Worm (Caenorhabditis elegans) whole organism, L4 larva: Measurements from ENCODE around the gene str-155.

Experiments used
- D1046.2 ChIP-seq: fragments of 200-800 bp; sonication (Bioruptor generic); IDR thresholded peaks from 2 replicates; pipeline ENCODE4 v1.3.6; 2022; ENCODE audit warnings: missing genetic modification characterization, missing compliant biosample characterization
- F10B5.3 ChIP-seq: sonication (generic microtip); optimal IDR thresholded peaks from 2 replicates; lab custom pipeline; 2016; ENCODE audit warnings: mild to moderate bottlenecking, missing genetic modification characterization, missing compliant biosample characterization
- F49E8.2 ChIP-seq: sonication (generic microtip); optimal IDR thresholded peaks from 2 replicates; lab custom pipeline; 2016; ENCODE audit warnings: missing compliant biosample characterization, mild to moderate bottlenecking, missing genetic modification characterization, borderline replicate concordance
- R02D3.7 ChIP-seq: fragments of 150-350 bp; sonication (generic microtip); optimal IDR thresholded peaks from 3 replicates; lab custom pipeline; 2014; ENCODE audit warnings: missing biosample characterization, missing genetic modification characterization
- T20F7.1 ChIP-seq: fragments of 200-800 bp; sonication (Bioruptor generic); optimal IDR thresholded peaks from 2 replicates; lab custom pipeline; 2018; ENCODE audit warnings: mild to moderate bottlenecking, missing genetic modification characterization, missing compliant biosample characterization
- T26A8.4 ChIP-seq: fragments of 200-800 bp; sonication (Bioruptor generic); IDR thresholded peaks from 2 replicates; pipeline ENCODE4 v1.3.6; 2022; ENCODE audit warnings: missing genetic modification characterization, missing compliant biosample characterization
- Y105C5A.15 ChIP-seq: fragments of 200-800 bp; sonication (Bioruptor generic); IDR thresholded peaks from 2 replicates; pipeline ENCODE4 v1.3.6; 2022; ENCODE audit warnings: missing genetic modification characterization, missing compliant biosample characterization
- Y48G9A.11 ChIP-seq: fragments of 200-800 bp; sonication (Bioruptor generic); IDR thresholded peaks from 2 replicates; pipeline ENCODE4 v1.3.6; 2022; ENCODE audit warnings: missing genetic modification reagents, missing genetic modification characterization, missing compliant biosample characterization
- Y75B8A.6 ChIP-seq: fragments of 200-800 bp; sonication (Bioruptor generic); IDR thresholded peaks from 2 replicates; pipeline ENCODE4 v1.3.6; 2022; ENCODE audit warnings: missing genetic modification reagents, missing genetic modification characterization, missing compliant biosample characterization
- aha-1 ChIP-seq: fragments of 150-350 bp; peaks from one replicate; lab custom pipeline; 2014; ENCODE audit warnings: missing biosample characterization, missing genetic modification characterization
- ama-1 ChIP-seq: fragments of 150-350 bp; optimal IDR thresholded peaks from 2 replicates; lab custom pipeline; 2014; ENCODE audit warnings: inconsistent platforms, mixed read lengths
- arid-1 ChIP-seq: fragments of 200-800 bp; sonication (Bioruptor generic); conservative IDR thresholded peaks from 2 replicates; pipeline ENCODE4 v1.3.6; 2022; ENCODE audit warnings: missing genetic modification reagents, missing genetic modification characterization, missing compliant biosample characterization
- ceh-28 ChIP-seq: fragments of 150-350 bp; optimal IDR thresholded peaks from 2 replicates; lab custom pipeline; 2014; ENCODE audit warnings: missing biosample characterization, missing genetic modification reagents, missing genetic modification characterization
- ceh-44 ChIP-seq: fragments of 200-800 bp; sonication (Bioruptor generic); IDR thresholded peaks from 2 replicates; pipeline ENCODE4 v1.3.6; 2022; ENCODE audit warnings: missing genetic modification reagents, missing genetic modification characterization, missing compliant biosample characterization
- ceh-62 ChIP-seq: sonication (generic microtip); optimal IDR thresholded peaks from 2 replicates; lab custom pipeline; 2017; ENCODE audit warnings: missing biosample characterization, missing genetic modification characterization
- ceh-82 ChIP-seq: sonication (generic microtip); optimal IDR thresholded peaks from 2 replicates; lab custom pipeline; 2017; ENCODE audit warnings: missing biosample characterization, missing genetic modification characterization
- ctbp-1 ChIP-seq: fragments of 200-800 bp; sonication (Bioruptor generic); IDR thresholded peaks from 2 replicates; pipeline ENCODE4 v1.3.6; 2022; ENCODE audit warnings: missing genetic modification reagents, missing genetic modification characterization, missing compliant biosample characterization
- daf-16 ChIP-seq, 3 experiments: sonication (generic microtip); optimal IDR thresholded peaks; 2 replicates each; lab custom pipeline; 2016 to 2017; ENCODE audit warnings: missing genetic modification characterization in 3 of 3, missing genetic modification reagents in 3 of 3, mild to moderate bottlenecking in 2 of 3, missing compliant biosample characterization in 2 of 3, missing biosample characterization in 1 of 3, moderate library complexity in 1 of 3
- dmd-8 ChIP-seq: fragments of 200-800 bp; sonication (Bioruptor generic); IDR thresholded peaks from 2 replicates; pipeline ENCODE4 v1.3.6; 2022; ENCODE audit warnings: missing genetic modification characterization, missing compliant biosample characterization
- duxl-1 ChIP-seq: sonication (generic microtip); optimal IDR thresholded peaks from 2 replicates; lab custom pipeline; 2016; ENCODE audit warnings: mild to moderate bottlenecking, missing genetic modification characterization, moderate library complexity, missing compliant biosample characterization; ENCODE audit not compliant: poor library complexity
- hlh-11 ChIP-seq: fragments of 200-800 bp; sonication (Bioruptor generic); optimal IDR thresholded peaks from 2 replicates; lab custom pipeline; 2018; ENCODE audit warnings: mild to moderate bottlenecking, missing genetic modification characterization, missing compliant biosample characterization
- hmg-1.1 ChIP-seq: fragments of 200-800 bp; sonication (Bioruptor generic); IDR thresholded peaks from 2 replicates; pipeline ENCODE4 v1.3.6; 2022; ENCODE audit warnings: missing genetic modification reagents, missing genetic modification characterization, missing compliant biosample characterization
- lin-13 ChIP-seq: fragments of 150-350 bp; optimal IDR thresholded peaks from 2 replicates; lab custom pipeline; 2014; ENCODE audit warnings: missing biosample characterization, missing genetic modification reagents, missing genetic modification characterization
- lin-15B ChIP-seq: fragments of 150-350 bp; sonication (generic microtip); optimal IDR thresholded peaks from 3 replicates; lab custom pipeline; 2014; ENCODE audit warnings: missing biosample characterization, missing genetic modification characterization
- lir-3 ChIP-seq: sonication (generic microtip); optimal IDR thresholded peaks from 2 replicates; lab custom pipeline; 2016; ENCODE audit warnings: mild to moderate bottlenecking, missing genetic modification characterization, missing compliant biosample characterization
- mdt-29 ChIP-seq: fragments of 200-800 bp; sonication (Bioruptor generic); IDR thresholded peaks from 2 replicates; pipeline ENCODE4 v1.3.6; 2022; ENCODE audit warnings: missing genetic modification reagents, missing genetic modification characterization, missing compliant biosample characterization
- mxl-3 ChIP-seq: fragments of 200-800 bp; sonication (Bioruptor generic); optimal IDR thresholded peaks from 2 replicates; lab custom pipeline; 2018; ENCODE audit warnings: mild to moderate bottlenecking, missing genetic modification characterization, missing compliant biosample characterization
- nhr-10 ChIP-seq: fragments of 150-350 bp; optimal IDR thresholded peaks from 2 replicates; lab custom pipeline; 2014; ENCODE audit warnings: missing biosample characterization, missing genetic modification characterization
- nhr-102 ChIP-seq: sonication (generic microtip); optimal IDR thresholded peaks from 2 replicates; lab custom pipeline; 2016; ENCODE audit warnings: mild to moderate bottlenecking, missing genetic modification characterization, moderate library complexity, missing compliant biosample characterization
- nhr-28 ChIP-seq: fragments of 150-350 bp; optimal IDR thresholded peaks from 2 replicates; lab custom pipeline; 2014; ENCODE audit warnings: missing biosample characterization, missing genetic modification characterization
- nhr-41 ChIP-seq: fragments of 200-800 bp; sonication (Bioruptor generic); IDR thresholded peaks from 2 replicates; pipeline ENCODE4 v1.3.6; 2022; ENCODE audit warnings: missing genetic modification reagents, missing genetic modification characterization, missing compliant biosample characterization
- nhr-48 ChIP-seq: sonication (generic microtip); optimal IDR thresholded peaks from 2 replicates; lab custom pipeline; 2016; ENCODE audit warnings: mild to moderate bottlenecking, missing genetic modification characterization, missing compliant biosample characterization
- nhr-76 ChIP-seq: fragments of 150-350 bp; optimal IDR thresholded peaks from 2 replicates; lab custom pipeline; 2014; ENCODE audit warnings: missing biosample characterization, missing genetic modification characterization
- rbr-2 ChIP-seq: sonication (generic microtip); optimal IDR thresholded peaks from 2 replicates; lab custom pipeline; 2016; ENCODE audit warnings: missing genotype, missing genetic modification characterization, missing compliant biosample characterization
- snpc-1.2 ChIP-seq: fragments of 200-800 bp; sonication (Bioruptor generic); IDR thresholded peaks from 2 replicates; pipeline ENCODE4 v1.3.6; 2022; ENCODE audit warnings: missing genetic modification reagents, missing genetic modification characterization, missing compliant biosample characterization
- snpc-4 ChIP-seq: fragments of 150-350 bp; optimal IDR thresholded peaks from 2 replicates; lab custom pipeline; 2014; ENCODE audit warnings: missing biosample characterization, missing genetic modification characterization
- spr-1 ChIP-seq: sonication (generic microtip); optimal IDR thresholded peaks from 2 replicates; lab custom pipeline; 2016; ENCODE audit warnings: mild to moderate bottlenecking, missing genetic modification characterization, missing compliant biosample characterization
- unc-130 ChIP-seq: sonication (generic microtip); optimal IDR thresholded peaks from 2 replicates; lab custom pipeline; 2016; ENCODE audit warnings: missing genetic modification reagents, missing genetic modification characterization, missing compliant biosample characterization
- zag-1 ChIP-seq: fragments of 150-350 bp; optimal IDR thresholded peaks from 2 replicates; lab custom pipeline; 2014; ENCODE audit warnings: missing biosample characterization, missing genetic modification characterization
- zfp-3 ChIP-seq: fragments of 200-800 bp; sonication (Bioruptor generic); conservative IDR thresholded peaks from 2 replicates; pipeline ENCODE4 v1.3.6; 2022; ENCODE audit warnings: missing genetic modification reagents, missing genetic modification characterization, missing compliant biosample characterization
- ztf-7 ChIP-seq: fragments of 150-350 bp; optimal IDR thresholded peaks from 2 replicates; lab custom pipeline; 2014; ENCODE audit warnings: missing biosample characterization, missing genetic modification characterization

str-155 gene

DNA sequence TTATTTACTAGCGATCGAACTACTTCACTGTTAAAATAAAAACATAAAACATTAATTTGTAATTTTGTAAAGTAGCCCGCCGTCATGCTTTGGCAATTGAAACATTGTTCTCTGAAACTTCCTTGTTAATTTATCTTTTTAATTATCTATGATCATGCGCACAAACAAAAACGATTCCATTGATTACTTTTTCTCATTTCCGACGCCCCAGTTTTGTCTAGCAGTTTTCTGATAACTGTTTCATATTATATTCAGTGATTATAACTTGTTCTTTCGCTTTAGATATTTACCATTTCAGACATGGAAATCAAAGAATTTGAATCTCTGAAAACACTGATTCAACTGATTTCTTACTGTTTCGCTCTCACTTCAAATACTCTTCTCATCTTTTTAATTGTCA is 38.7 kb upstream of the str-155 start, which contains the start of gene str-170:
Gene str-170, plus strand, starts transcription at position 301 of the 400 bp plus-strand sequence.
- no peak for TF ChIP-seq hmg-1.1 (GFP tag; lab: Robert Waterston, UW)
- no peak for TF ChIP-seq T20F7.1 (GFP tag; lab: Kevin White, UChicago)
- TF ChIP-seq ctbp-1 (GFP tag; lab: Robert Waterston, UW) = no peak
- no peak for TF ChIP-seq zfp-3
- no peak for TF ChIP-seq zag-1 (tag; lab: Kevin White, UChicago)
- TF ChIP-seq ztf-7 (tag; lab: Kevin White, UChicago) = no peak
- TF ChIP-seq Y105C5A.15 (GFP tag; lab: Robert Waterston, UW) = no peak
- TF ChIP-seq hlh-11 (tag; lab: Kevin White, UChicago) = no peak
- TF ChIP-seq Y48G9A.11 (GFP tag; lab: Robert Waterston, UW) = no peak
- no peak for TF ChIP-seq R02D3.7 (tag; lab: Kevin White, UChicago)
- no peak for TF ChIP-seq ceh-28 (tag; lab: Kevin White, UChicago)
- TF ChIP-seq ceh-62 (tag; lab: Kevin White, UChicago) = no peak

DNA sequence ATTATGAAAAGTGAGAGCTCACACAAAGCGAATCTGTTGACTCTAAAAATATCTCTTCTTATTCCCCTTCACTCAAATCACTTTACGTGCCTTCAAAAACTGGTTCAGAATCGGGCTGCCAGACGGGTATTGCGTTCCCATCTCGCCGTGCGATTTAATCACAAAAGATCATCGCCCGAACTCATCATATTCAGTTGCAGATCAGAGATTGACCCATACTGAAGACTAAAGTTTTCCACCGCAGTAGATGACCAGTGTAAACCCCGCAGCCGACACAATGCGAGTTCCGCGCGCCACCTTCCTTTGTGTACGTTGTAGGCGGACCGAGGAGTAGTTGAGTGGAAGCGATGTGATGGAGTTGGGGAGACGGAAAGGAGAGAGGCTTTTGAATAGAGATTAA is 35.2 kb upstream of the str-155 start:
- TF ChIP-seq ama-1 (peak; percentile 90), ceh-82 (tag; lab: Kevin White, UChicago) (no peak), nhr-48 (tag; lab: Kevin White, UChicago) (peak; percentile 52), nhr-102 (tag; lab: Kevin White, UChicago) (peak; percentile 81), mdt-29 (GFP tag; lab: Robert Waterston, UW) (peak; percentile 71; the same call in 1 of the 2 replicates), mxl-3 (peak; percentile 73), unc-130 (GFP tag; lab: Kevin White, UChicago) (peak; percentile 58), spr-1 (tag; lab: Kevin White, UChicago) (peak; percentile 16), daf-16 (GFP tag; optimal IDR thresholded peaks at IDR 0.05; lab: Kevin White, UChicago) (peak in 1 of 2 experiments; percentile 79), daf-16 (tag; optimal IDR thresholded peaks at IDR 0.05; lab: Kevin White, UChicago) (peak; percentile 37), arid-1 (peak; percentile 61), nhr-28 (tag; lab: Kevin White, UChicago) (no peak), Y75B8A.6 (GFP tag; lab: Robert Waterston, UW) (no peak), ceh-44 (GFP tag; lab: Robert Waterston, UW) (peak; percentile 100), duxl-1 (tag; lab: Kevin White, UChicago) (peak; percentile 43), F49E8.2 (peak; percentile 94), nhr-10 (tag; lab: Kevin White, UChicago) (peak; percentile 27), dmd-8 (GFP tag; lab: Robert Waterston, UW) (no peak), lin-13 (GFP tag; lab: Kevin White, UChicago) (peak; percentile 48), rbr-2 (peak; percentile 57), snpc-1.2 (GFP tag; lab: Robert Waterston, UW) (peak; percentile 100), snpc-4 (tag; lab: Kevin White, UChicago) (peak; percentile 89), aha-1 (tag; lab: Kevin White, UChicago) (peak; percentile 94), T26A8.4 (GFP tag; lab: Robert Waterston, UW) (no peak), F10B5.3 (tag; lab: Kevin White, UChicago) (peak; percentile 18)

DNA sequence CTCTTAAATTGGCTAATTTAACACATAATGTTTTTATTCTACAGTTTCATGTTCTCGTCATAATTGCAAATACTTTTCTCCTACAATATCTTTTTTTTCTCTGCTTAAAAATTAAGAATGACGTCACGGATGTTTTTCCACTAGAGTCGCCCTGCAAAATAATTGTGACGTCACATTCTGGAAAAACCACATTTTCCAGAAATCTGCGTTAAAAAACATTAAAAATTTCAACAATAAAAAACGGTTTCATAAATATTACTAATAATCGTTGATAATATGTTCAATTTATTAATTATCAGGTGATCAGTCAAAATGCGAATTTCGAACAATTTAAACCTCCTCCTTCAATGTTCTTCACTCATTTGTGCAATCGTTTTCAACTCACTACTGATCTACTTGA is 31.8 kb upstream of the str-155 start, which contains the start of gene str-166:
Gene str-166, plus strand, starts transcription at position 301 of the 400 bp plus-strand sequence.
- TF ChIP-seq lin-15B (tag; lab: Kevin White, UChicago) (no peak), nhr-41 (GFP tag; lab: Robert Waterston, UW) (no peak), ctbp-1 (GFP tag; lab: Robert Waterston, UW) (no peak), lir-3 (tag; lab: Kevin White, UChicago) (no peak), F49E8.2 (no peak), hmg-1.1 (GFP tag; lab: Robert Waterston, UW) (no peak), D1046.2 (GFP tag; lab: Robert Waterston, UW) (no peak), nhr-76 (tag; lab: Kevin White, UChicago) (no peak), ceh-82 (tag; lab: Kevin White, UChicago) (no peak)
